Fruit fly (Drosophila melanogaster) whole organism, embryonic: Measurements from ENCODE around the gene mthl12.

ENCODE experiments used
- Bdp1 ChIP-seq: fragments of 200-800 bp; sonication (Bioruptor generic); optimal IDR thresholded peaks from 3 replicates; lab custom pipeline; 2016; ENCODE audit warnings: missing biosample characterization, missing genetic modification characterization
- CG14710 ChIP-seq: fragments of 200-800 bp; sonication (Bioruptor generic); optimal IDR thresholded peaks from 3 replicates; lab custom pipeline; 2019; ENCODE audit warnings: missing biosample characterization, mild to moderate bottlenecking, missing genetic modification characterization, moderate library complexity
- CG15073 ChIP-seq: fragments of 200-800 bp; sonication (Bioruptor generic); optimal IDR thresholded peaks from 2 replicates; lab custom pipeline; 2016; ENCODE audit warnings: missing biosample characterization, missing genetic modification characterization
- CG1602 ChIP-seq: fragments of 200-800 bp; sonication (Bioruptor generic); optimal IDR thresholded peaks from 3 replicates; lab custom pipeline; 2016; ENCODE audit warnings: missing biosample characterization, missing genetic modification characterization
- CG17361 ChIP-seq: fragments of 200-800 bp; sonication (Bioruptor generic); IDR thresholded peaks from 3 replicates; pipeline ENCODE4 v1.3.6; 2022; ENCODE audit warnings: missing biosample characterization, missing genetic modification characterization
- CG17912 ChIP-seq: fragments of 200-800 bp; sonication (Bioruptor generic); optimal IDR thresholded peaks from 2 replicates; lab custom pipeline; 2018; ENCODE audit warnings: missing biosample characterization, mild to moderate bottlenecking, missing genetic modification characterization
- CG2116 ChIP-seq: fragments of 200-800 bp; sonication (Bioruptor generic); optimal IDR thresholded peaks from 3 replicates; lab custom pipeline; 2018; ENCODE audit warnings: missing biosample characterization, mild to moderate bottlenecking, missing genetic modification characterization
- CG30020 ChIP-seq: fragments of 200-800 bp; optimal IDR thresholded peaks from 2 replicates; lab custom pipeline; 2019; ENCODE audit warnings: missing biosample characterization, mild to moderate bottlenecking, missing genetic modification characterization, moderate library complexity
- CG31365 ChIP-seq: fragments of 200-800 bp; sonication (Bioruptor generic); optimal IDR thresholded peaks from 2 replicates; lab custom pipeline; 2018; ENCODE audit warnings: missing biosample characterization, mild to moderate bottlenecking, missing genetic modification characterization
- CG34422 ChIP-seq: fragments of 200-800 bp; sonication (Bioruptor generic); IDR thresholded peaks from 3 replicates; pipeline ENCODE4 v1.3.6; 2022; ENCODE audit warnings: missing biosample characterization, missing genetic modification characterization
- CG3847 ChIP-seq: fragments of 200-800 bp; sonication (Bioruptor generic); IDR thresholded peaks from 2 replicates; pipeline ENCODE4 v1.3.6; 2022; ENCODE audit warnings: missing biosample characterization, missing genetic modification characterization
- CG4617 ChIP-seq: fragments of 200-800 bp; sonication (Bioruptor generic); optimal IDR thresholded peaks from 3 replicates; lab custom pipeline; 2016; ENCODE audit warnings: missing biosample characterization, missing genetic modification characterization, borderline replicate concordance
- CG6272 ChIP-seq: fragments of 200-800 bp; sonication (Bioruptor generic); IDR thresholded peaks from 2 replicates; pipeline ENCODE4 v1.3.6; 2022; ENCODE audit warnings: missing biosample characterization, missing genetic modification characterization
- CG7271 ChIP-seq: fragments of 200-800 bp; sonication (Bioruptor generic); optimal IDR thresholded peaks from 2 replicates; lab custom pipeline; 2018; ENCODE audit warnings: missing biosample characterization, mild to moderate bottlenecking, missing genetic modification characterization, moderate library complexity
- CG7357 ChIP-seq: fragments of 200-800 bp; sonication (Bioruptor generic); IDR thresholded peaks from 3 replicates; pipeline ENCODE4 v1.3.6; 2022; ENCODE audit warnings: missing biosample characterization, missing genetic modification characterization
- CG7372 ChIP-seq: fragments of 200-800 bp; sonication (Bioruptor generic); IDR thresholded peaks from 2 replicates; pipeline ENCODE4 v1.3.6; 2022; ENCODE audit warnings: missing biosample characterization, missing genetic modification characterization
- CG8765 ChIP-seq: fragments of 200-800 bp; sonication (Bioruptor generic); IDR thresholded peaks from 2 replicates; pipeline ENCODE4 v1.3.6; 2022; ENCODE audit warnings: missing biosample characterization, missing genetic modification characterization
- CG9609 ChIP-seq: fragments of 200-800 bp; sonication (Bioruptor generic); optimal IDR thresholded peaks from 3 replicates; lab custom pipeline; 2016; ENCODE audit warnings: missing biosample characterization, missing genetic modification characterization
- CTCF ChIP-seq: fragments of 200-800 bp; sonication (Bioruptor generic); optimal IDR thresholded peaks from 2 replicates; lab custom pipeline; 2017; ENCODE audit warnings: missing biosample characterization, mild to moderate bottlenecking, missing genetic modification characterization, moderate library complexity
- CkIIα-i1 ChIP-seq: fragments of 200-800 bp; sonication (Bioruptor generic); IDR thresholded peaks from 2 replicates; pipeline ENCODE4 v1.3.6; 2022; ENCODE audit warnings: missing biosample characterization, missing genetic modification characterization
- Hr78 ChIP-seq, 2 experiments: fragments of 200-800 bp in 1 of 2; fragments of >200 bp in 1 of 2; sonication (Bioruptor generic) in 1 of 2; optimal IDR thresholded peaks; 2 replicates each; lab custom pipeline; 2017 to 2019; ENCODE audit warnings: missing biosample characterization in 2 of 2, missing genetic modification characterization in 2 of 2, mild to moderate bottlenecking in 1 of 2, moderate library complexity in 1 of 2
- MESR4 ChIP-seq: fragments of 200-800 bp; sonication (Bioruptor generic); optimal IDR thresholded peaks from 2 replicates; lab custom pipeline; 2018; ENCODE audit warnings: missing biosample characterization, mild to moderate bottlenecking, missing genetic modification characterization, moderate library complexity
- Meics ChIP-seq: fragments of 200-800 bp; sonication (Bioruptor generic); optimal IDR thresholded peaks from 2 replicates; lab custom pipeline; 2017; ENCODE audit warnings: missing biosample characterization, mild to moderate bottlenecking, missing genetic modification characterization
- NC2α ChIP-seq: fragments of 200-800 bp; sonication (Bioruptor generic); optimal IDR thresholded peaks from 2 replicates; lab custom pipeline; 2016; ENCODE audit warnings: missing biosample characterization, missing genetic modification characterization
- Rfx ChIP-seq: fragments of 200-800 bp; sonication (Bioruptor generic); IDR thresholded peaks from 2 replicates; pipeline ENCODE4 v1.3.6; 2022; ENCODE audit warnings: missing biosample characterization, missing genetic modification characterization
- Side ChIP-seq: fragments of 200-800 bp; sonication (Bioruptor generic); optimal IDR thresholded peaks from 2 replicates; lab custom pipeline; 2016; ENCODE audit warnings: missing biosample characterization, missing genetic modification characterization
- Sox100B ChIP-seq: fragments of 200-800 bp; sonication (Bioruptor generic); optimal IDR thresholded peaks from 3 replicates; lab custom pipeline; 2018; ENCODE audit warnings: missing biosample characterization, mild to moderate bottlenecking, missing genetic modification characterization
- Sox102F ChIP-seq: fragments of 200-800 bp; sonication (Bioruptor generic); optimal IDR thresholded peaks from 2 replicates; lab custom pipeline; 2018; ENCODE audit warnings: missing biosample characterization, mild to moderate bottlenecking, missing genetic modification characterization, moderate library complexity
- YL-1 ChIP-seq: fragments of 200-800 bp; sonication (Bioruptor generic); optimal IDR thresholded peaks from 3 replicates; lab custom pipeline; 2017; ENCODE audit warnings: missing biosample characterization, mild to moderate bottlenecking, missing genetic modification characterization
- ab ChIP-seq: fragments of 200-800 bp; sonication (Bioruptor generic); optimal IDR thresholded peaks from 2 replicates; lab custom pipeline; 2016; ENCODE audit warnings: missing biosample characterization, missing genetic modification characterization
- amos ChIP-seq: fragments of 200-800 bp; sonication (Bioruptor generic); IDR thresholded peaks from 2 replicates; pipeline ENCODE4 v1.3.6; 2022; ENCODE audit warnings: missing biosample characterization, missing genetic modification characterization; ENCODE audit not compliant: partially characterized antibody
- cwo ChIP-seq: fragments of 200-800 bp; sonication (Bioruptor generic); optimal IDR thresholded peaks from 3 replicates; lab custom pipeline; 2017; ENCODE audit warnings: missing biosample characterization, missing genetic modification characterization, mild to moderate bottlenecking, moderate library complexity, missing genetic modification reagents
- danr ChIP-seq: fragments of 200-800 bp; sonication (Bioruptor generic); IDR thresholded peaks from 2 replicates; pipeline ENCODE4 v1.3.6; 2022; ENCODE audit warnings: missing biosample characterization, missing genetic modification characterization
- eyg ChIP-seq: fragments of 200-800 bp; sonication (Bioruptor generic); optimal IDR thresholded peaks from 3 replicates; lab custom pipeline; 2016; ENCODE audit warnings: missing biosample characterization, missing genetic modification characterization
- gcm ChIP-seq: fragments of 200-800 bp; sonication (Bioruptor generic); optimal IDR thresholded peaks from 2 replicates; lab custom pipeline; 2019; ENCODE audit warnings: missing biosample characterization, mild to moderate bottlenecking, missing genetic modification characterization, moderate library complexity
- ind ChIP-seq: fragments of 200-800 bp; sonication (Bioruptor generic); optimal IDR thresholded peaks from 3 replicates; lab custom pipeline; 2016; ENCODE audit warnings: missing biosample characterization, missing genetic modification characterization
- jigr1 ChIP-seq: fragments of 200-800 bp; sonication (Bioruptor generic); IDR thresholded peaks from 3 replicates; pipeline ENCODE4 v1.3.6; 2022; ENCODE audit warnings: missing biosample characterization, missing genetic modification characterization
- kni ChIP-seq: fragments of 200-800 bp; sonication (Bioruptor generic); optimal IDR thresholded peaks from 3 replicates; lab custom pipeline; 2017; ENCODE audit warnings: mild to moderate bottlenecking, missing biosample characterization, missing genetic modification reagents, missing genetic modification characterization
- lab ChIP-seq: fragments of 200-800 bp; sonication (Bioruptor generic); optimal IDR thresholded peaks from 3 replicates; lab custom pipeline; 2017; ENCODE audit warnings: missing biosample characterization, missing genetic modification characterization, mild to moderate bottlenecking, moderate library complexity, missing genetic modification reagents
- lbe ChIP-seq: fragments of 200-800 bp; sonication (Bioruptor generic); optimal IDR thresholded peaks from 2 replicates; lab custom pipeline; 2016; ENCODE audit warnings: missing biosample characterization, mild to moderate bottlenecking, missing genetic modification characterization
- lov ChIP-seq, 2 experiments: fragments of 200-800 bp in 1 of 2; fragments of >200 bp in 1 of 2; sonication (Bioruptor generic) in 1 of 2; IDR thresholded peaks in 1 of 2; optimal IDR thresholded peaks in 1 of 2; 2 replicates in 1 of 2; 3 replicates in 1 of 2; pipeline versions ENCODE4 v1.3.6 to Lab custom; 2017 to 2022; ENCODE audit warnings: missing biosample characterization in 1 of 2, missing genetic modification characterization in 1 of 2
- onecut ChIP-seq: fragments of 200-800 bp; sonication (Bioruptor generic); IDR thresholded peaks from 2 replicates; pipeline ENCODE4 v1.3.6; 2022; ENCODE audit warnings: missing biosample characterization, missing genetic modification characterization
- org-1 ChIP-seq: fragments of 200-800 bp; sonication (Bioruptor generic); optimal IDR thresholded peaks from 2 replicates; lab custom pipeline; 2017; ENCODE audit warnings: missing biosample characterization, missing genetic modification characterization
- pfk ChIP-seq: fragments of 200-800 bp; sonication (Bioruptor generic); optimal IDR thresholded peaks from 2 replicates; lab custom pipeline; 2018; ENCODE audit warnings: missing biosample characterization, mild to moderate bottlenecking, missing genetic modification characterization, moderate library complexity
- rib ChIP-seq: fragments of 200-800 bp; sonication (Bioruptor generic); IDR thresholded peaks from 2 replicates; pipeline ENCODE4 v1.3.6; 2022; ENCODE audit warnings: missing biosample characterization, missing genetic modification characterization
- usp ChIP-seq: fragments of >200 bp; optimal IDR thresholded peaks from 2 replicates; lab custom pipeline; 2017; ENCODE audit warnings: missing biosample characterization, missing genetic modification characterization
- wek ChIP-seq: fragments of 200-800 bp; sonication (Bioruptor generic); optimal IDR thresholded peaks from 3 replicates; lab custom pipeline; 2018; ENCODE audit warnings: missing biosample characterization, mild to moderate bottlenecking, missing genetic modification characterization, moderate library complexity
- zfh2 ChIP-seq: fragments of 200-800 bp; sonication (Bioruptor generic); optimal IDR thresholded peaks from 2 replicates; lab custom pipeline; 2016; ENCODE audit warnings: missing biosample characterization, missing genetic modification characterization

Gene mthl12

DNA sequence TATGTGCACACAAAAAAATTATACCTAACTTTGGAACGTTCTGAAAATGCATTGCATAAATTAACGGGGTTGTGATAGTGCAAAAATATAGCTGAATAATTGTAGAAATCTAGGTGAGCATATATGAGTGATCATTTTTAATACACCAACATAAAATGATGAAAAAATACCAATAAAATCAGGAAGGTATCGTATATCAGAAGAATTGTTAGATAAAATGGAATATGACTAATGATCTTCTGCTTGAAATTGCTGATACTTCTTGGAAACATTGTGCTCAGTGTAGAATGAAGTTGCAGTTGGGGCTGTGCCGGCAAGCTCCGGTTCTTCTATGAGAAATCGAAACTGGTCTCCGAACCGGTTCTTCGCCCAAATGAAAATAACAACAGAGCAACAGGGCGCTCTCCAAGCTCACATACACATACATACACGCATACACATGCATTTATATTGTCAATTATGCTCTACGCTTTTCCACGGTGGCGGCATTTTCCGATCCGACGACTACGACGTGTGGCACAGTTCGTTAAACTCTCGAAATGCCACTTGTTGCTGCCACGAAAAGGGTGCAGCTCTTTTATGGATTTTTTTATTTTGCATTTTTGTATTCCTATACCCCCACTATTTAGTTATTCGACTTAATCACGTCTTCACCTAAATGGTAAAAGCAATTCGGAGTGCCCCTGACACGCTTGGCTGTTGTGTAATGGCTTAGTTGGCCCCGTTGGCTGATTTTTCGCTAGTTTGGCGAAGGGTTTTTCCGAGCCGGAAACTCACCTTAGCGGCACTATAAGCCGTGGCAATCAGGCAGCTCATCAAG is 47.6 kb downstream of the mthl12 start (continued):
- peak; percentile 72 for TF ChIP-seq cwo (GFP tag; lab: Kevin White, UChicago)
- peak; percentile 80 for TF ChIP-seq NC2α (GFP tag; lab: Kevin White, UChicago)
- no peak for TF ChIP-seq lov (optimal IDR thresholded peaks at IDR 0.05; lab: Kevin White, UChicago)
- TF ChIP-seq lov (GFP tag; IDR thresholded peaks at IDR 0.05; lab: Robert Waterston, UW), result no peak; the same call in 2 of the 3 replicates
- TF ChIP-seq CG17361 (GFP tag; lab: Robert Waterston, UW), result peak; percentile 96
- peak; percentile 88 for TF ChIP-seq CG9609 (GFP tag; lab: Kevin White, UChicago)
- peak; percentile 43 for TF ChIP-seq CTCF (GFP tag; lab: Kevin White, UChicago)
- peak; percentile 76 for TF ChIP-seq eyg (GFP tag; lab: Kevin White, UChicago)
- peak; percentile 9 for TF ChIP-seq CG17912 (GFP tag; lab: Kevin White, UChicago)
- peak; percentile 61 for TF ChIP-seq wek (GFP tag; lab: Kevin White, UChicago)
- TF ChIP-seq CG31365, result peak; percentile 67
- peak; percentile 88 for TF ChIP-seq Meics
- peak; percentile 85 for TF ChIP-seq Sox100B
- TF ChIP-seq CkIIα-i1 (GFP tag; lab: Robert Waterston, UW), result 0 out of 2 replicates have a peak, but pooled peaks have one; percentile 21
- peak; percentile 86 for TF ChIP-seq Side (GFP tag; lab: Kevin White, UChicago)
- TF ChIP-seq Hr78 (GFP tag; optimal IDR thresholded peaks at IDR 0.05; lab: Kevin White, UChicago), result peak in 1 of 2 experiments; percentile 73
- TF ChIP-seq ind, result peak; percentile 86
- peak; percentile 53 for TF ChIP-seq CG6272
- TF ChIP-seq MESR4 (GFP tag; lab: Kevin White, UChicago), result peak; percentile 6
- TF ChIP-seq zfh2 (GFP tag; lab: Kevin White, UChicago), result peak; percentile 86
- TF ChIP-seq CG2116 (GFP tag; lab: Kevin White, UChicago), result peak; percentile 64
- TF ChIP-seq pfk, result no peak
- peak; percentile 81 for TF ChIP-seq danr (GFP tag; lab: Robert Waterston, UW)
- TF ChIP-seq CG1602 (GFP tag; lab: Kevin White, UChicago), result peak; percentile 91
- peak; percentile 92 for TF ChIP-seq Sox102F (GFP tag; lab: Kevin White, UChicago)
- TF ChIP-seq CG14710, result peak; percentile 92
- TF ChIP-seq CG3847 (GFP tag; lab: Robert Waterston, UW), result peak; percentile 78
- peak; percentile 68; the same call in 2 of the 3 replicates for TF ChIP-seq jigr1 (GFP tag; lab: Robert Waterston, UW)
- TF ChIP-seq lab (GFP tag; lab: Kevin White, UChicago), result peak; percentile 88
- peak; percentile 69 for TF ChIP-seq lbe
- TF ChIP-seq gcm (GFP tag; lab: Kevin White, UChicago), result peak; percentile 90
- no peak for TF ChIP-seq usp (GFP tag; lab: Kevin White, UChicago)
- TF ChIP-seq CG7372 (GFP tag; lab: Robert Waterston, UW), result peak; percentile 79
- TF ChIP-seq YL-1 (GFP tag; lab: Kevin White, UChicago), result peak; percentile 3
- TF ChIP-seq CG8765 (GFP tag; lab: Robert Waterston, UW), result no peak; the same call in 1 of the 2 replicates
- TF ChIP-seq CG4617 (GFP tag; lab: Kevin White, UChicago), result peak; percentile 75
- TF ChIP-seq CG15073, result peak; percentile 64
- TF ChIP-seq amos (GFP tag; lab: Robert Waterston, UW), result no peak
- TF ChIP-seq kni (GFP tag; lab: Kevin White, UChicago), result peak; percentile 69
- TF ChIP-seq CG7357 (GFP tag; lab: Robert Waterston, UW), result peak; percentile 72; the same call in 2 of the 3 replicates
- TF ChIP-seq Rfx (GFP tag; lab: Robert Waterston, UW), result peak; percentile 86
- TF ChIP-seq rib (GFP tag; lab: Robert Waterston, UW), result peak; percentile 77
- peak; percentile 43 for TF ChIP-seq CG7271 (tag; lab: Kevin White, UChicago)
- peak; percentile 88 for TF ChIP-seq org-1
- peak; percentile 53 for TF ChIP-seq onecut
- peak; percentile 85 for TF ChIP-seq CG34422 (GFP tag; lab: Robert Waterston, UW)
- peak; percentile 52 for TF ChIP-seq ab (GFP tag; lab: Kevin White, UChicago)
- peak; percentile 79 for TF ChIP-seq Bdp1 (GFP tag; lab: Kevin White, UChicago)
- TF ChIP-seq CG30020 (tag; lab: Kevin White, UChicago), result peak; percentile 69
